Worm (Caenorhabditis elegans) whole organism, L4 larva: ENCODE measurements around the gene F13D11.3.

Experiments
- F26F4.8 ChIP-seq: fragments of 200-800 bp; sonication (Bioruptor generic); conservative IDR thresholded peaks from 2 replicates; pipeline ENCODE4 v1.3.6; 2022; ENCODE audit warnings: missing genetic modification characterization, missing compliant biosample characterization
- F44E2.7 ChIP-seq: fragments of 200-800 bp; sonication (Bioruptor generic); IDR thresholded peaks from 2 replicates; pipeline ENCODE4 v2.1.2; 2022; ENCODE audit warnings: missing genetic modification characterization, missing compliant biosample characterization
- daf-16 ChIP-seq, 3 experiments: sonication (generic microtip); optimal IDR thresholded peaks; 2 replicates each; lab custom pipeline; 2016 to 2017; ENCODE audit warnings: missing genetic modification characterization in 3 of 3, missing genetic modification reagents in 3 of 3, mild to moderate bottlenecking in 2 of 3, missing compliant biosample characterization in 2 of 3, missing biosample characterization in 1 of 3, moderate library complexity in 1 of 3
- lin-39 ChIP-seq: fragments of 150-350 bp; optimal IDR thresholded peaks from 2 replicates; lab custom pipeline; 2014; ENCODE audit warnings: missing biosample characterization, missing genetic modification reagents, missing genetic modification characterization
- zfp-2 ChIP-seq: sonication (generic microtip); optimal IDR thresholded peaks from 2 replicates; lab custom pipeline; 2016; ENCODE audit warnings: mild to moderate bottlenecking, missing genetic modification characterization, missing compliant biosample characterization

ce11 chrX:5852113-5852512 is 46.4 kb upstream of the F13D11.3 start:
- TF ChIP-seq lin-39 (tag; lab: Kevin White, UChicago) (no peak), F44E2.7 (GFP tag; lab: Robert Waterston, UW) (no peak), zfp-2 (tag; lab: Kevin White, UChicago) (no peak), F26F4.8 (no peak), daf-16 (GFP tag; optimal IDR thresholded peaks at IDR 0.05; lab: Kevin White, UChicago) (no peak), daf-16 (tag; optimal IDR thresholded peaks at IDR 0.05; lab: Kevin White, UChicago) (no peak)
